Fruit fly (Drosophila melanogaster) whole organism, embryonic: Measurements from ENCODE around the gene unk.

ENCODE experiments used
- B-H1 ChIP-seq: fragments of 200-800 bp; sonication (Bioruptor generic); IDR thresholded peaks from 3 replicates; pipeline ENCODE4 v1.3.6; 2022; ENCODE audit warnings: missing biosample characterization, missing genetic modification characterization
- Bteb2 ChIP-seq: fragments of 200-800 bp; sonication (Bioruptor generic); optimal IDR thresholded peaks from 2 replicates; lab custom pipeline; 2016; ENCODE audit warnings: missing biosample characterization, missing genetic modification characterization
- CG10654 ChIP-seq: fragments of 200-800 bp; sonication (Bioruptor generic); optimal IDR thresholded peaks from 2 replicates; lab custom pipeline; 2016; ENCODE audit warnings: missing biosample characterization, missing genetic modification characterization
- CG12236 ChIP-seq: fragments of 200-800 bp; sonication (Bioruptor generic); optimal IDR thresholded peaks from 2 replicates; lab custom pipeline; 2016; ENCODE audit warnings: missing biosample characterization, missing genetic modification characterization
- CG12391 ChIP-seq: fragments of 200-800 bp; sonication (Bioruptor generic); optimal IDR thresholded peaks from 3 replicates; lab custom pipeline; 2018; ENCODE audit warnings: missing biosample characterization, mild to moderate bottlenecking, missing genetic modification characterization, moderate library complexity
- CG12769 ChIP-seq: fragments of 200-800 bp; sonication (Bioruptor generic); optimal IDR thresholded peaks from 2 replicates; lab custom pipeline; 2019; ENCODE audit warnings: missing biosample characterization, mild to moderate bottlenecking, missing genetic modification characterization, moderate library complexity
- CG15269 ChIP-seq: fragments of 200-800 bp; sonication (Bioruptor generic); optimal IDR thresholded peaks from 2 replicates; lab custom pipeline; 2018; ENCODE audit warnings: missing biosample characterization, mild to moderate bottlenecking, missing genetic modification characterization, moderate library complexity
- CG15601 ChIP-seq: fragments of 200-800 bp; sonication (Bioruptor generic); optimal IDR thresholded peaks from 3 replicates; lab custom pipeline; 2019; ENCODE audit warnings: missing biosample characterization, mild to moderate bottlenecking, missing genetic modification characterization, moderate library complexity
- CG15696 ChIP-seq: fragments of 200-800 bp; sonication (Bioruptor generic); optimal IDR thresholded peaks from 2 replicates; lab custom pipeline; 2019; ENCODE audit warnings: missing biosample characterization, mild to moderate bottlenecking, missing genetic modification characterization, moderate library complexity
- CG1603 ChIP-seq: fragments of 200-800 bp; sonication (Bioruptor generic); optimal IDR thresholded peaks from 2 replicates; lab custom pipeline; 2019; ENCODE audit warnings: missing biosample characterization, mild to moderate bottlenecking, missing genetic modification characterization, moderate library complexity
- CG18011 ChIP-seq: fragments of 200-800 bp; sonication (Bioruptor generic); optimal IDR thresholded peaks from 2 replicates; lab custom pipeline; 2017; ENCODE audit warnings: missing biosample characterization, missing genetic modification characterization, mild to moderate bottlenecking, moderate library complexity, missing genotype
- CG33557 ChIP-seq: fragments of 200-800 bp; sonication (Bioruptor generic); optimal IDR thresholded peaks from 2 replicates; lab custom pipeline; 2019; ENCODE audit warnings: missing biosample characterization, mild to moderate bottlenecking, missing genetic modification characterization, moderate library complexity
- CG3838 ChIP-seq: fragments of 200-800 bp; sonication (Bioruptor generic); optimal IDR thresholded peaks from 3 replicates; lab custom pipeline; 2016; ENCODE audit warnings: missing biosample characterization, missing genetic modification characterization
- CG3847 ChIP-seq: fragments of 200-800 bp; sonication (Bioruptor generic); IDR thresholded peaks from 2 replicates; pipeline ENCODE4 v1.3.6; 2022; ENCODE audit warnings: missing biosample characterization, missing genetic modification characterization
- CG4820 ChIP-seq: fragments of 200-800 bp; sonication (Bioruptor generic); optimal IDR thresholded peaks from 3 replicates; lab custom pipeline; 2016; ENCODE audit warnings: missing biosample characterization, missing genetic modification characterization
- CG6854 ChIP-seq: fragments of 200-800 bp; sonication (Bioruptor generic); optimal IDR thresholded peaks from 3 replicates; lab custom pipeline; 2017; ENCODE audit warnings: missing biosample characterization, mild to moderate bottlenecking, missing genetic modification characterization
- Dad ChIP-seq: fragments of 200-800 bp; sonication (Bioruptor generic); optimal IDR thresholded peaks from 3 replicates; lab custom pipeline; 2016; ENCODE audit warnings: missing biosample characterization, missing genetic modification characterization
- Dbx ChIP-seq: fragments of 200-800 bp; sonication (Bioruptor generic); IDR thresholded peaks from 3 replicates; pipeline ENCODE4 v1.3.6; 2022; ENCODE audit warnings: missing biosample characterization, missing genetic modification characterization
- Deaf1 ChIP-seq: fragments of 200-800 bp; optimal IDR thresholded peaks from 3 replicates; lab custom pipeline; 2019; ENCODE audit warnings: missing biosample characterization, mild to moderate bottlenecking, missing genetic modification characterization, moderate library complexity
- Dfd ChIP-seq, 2 experiments: fragments of >200 bp; optimal IDR thresholded peaks; 2 replicates each; lab custom pipeline; 2017; ENCODE audit warnings: missing biosample characterization in 2 of 2, missing genetic modification characterization in 2 of 2
- Dip3 ChIP-seq: fragments of 200-800 bp; sonication (Bioruptor generic); optimal IDR thresholded peaks from 3 replicates; lab custom pipeline; 2016; ENCODE audit warnings: missing biosample characterization, missing genetic modification characterization
- Dp ChIP-seq: fragments of 200-800 bp; sonication (Bioruptor generic); optimal IDR thresholded peaks from 2 replicates; lab custom pipeline; 2018; ENCODE audit warnings: missing biosample characterization, mild to moderate bottlenecking, missing genetic modification characterization, moderate library complexity
- Gsc ChIP-seq: fragments of 200-800 bp; sonication (Bioruptor generic); IDR thresholded peaks from 2 replicates; pipeline ENCODE4 v1.3.6; 2022; ENCODE audit warnings: missing biosample characterization, missing genetic modification characterization
- H2.0 ChIP-seq: fragments of 200-800 bp; sonication (Bioruptor generic); IDR thresholded peaks from 2 replicates; pipeline ENCODE4 v1.3.6; 2022; ENCODE audit warnings: missing biosample characterization, missing genetic modification characterization
- Mad ChIP-seq: fragments of 200-800 bp; sonication (Bioruptor generic); optimal IDR thresholded peaks from 2 replicates; lab custom pipeline; 2016; ENCODE audit warnings: missing biosample characterization, missing genetic modification characterization
- NK7.1 ChIP-seq: fragments of 200-800 bp; sonication (Bioruptor generic); optimal IDR thresholded peaks from 3 replicates; lab custom pipeline; 2016; ENCODE audit warnings: missing biosample characterization, missing genetic modification characterization
- Oaz ChIP-seq: fragments of 200-800 bp; sonication (Bioruptor generic); IDR thresholded peaks from 2 replicates; pipeline ENCODE4 v1.3.6; 2022; ENCODE audit warnings: missing biosample characterization, missing genetic modification characterization
- Poxn ChIP-seq: fragments of 200-800 bp; sonication (Bioruptor generic); IDR thresholded peaks from 2 replicates; pipeline ENCODE4 v1.3.6; 2022; ENCODE audit warnings: missing biosample characterization, missing genetic modification characterization
- Six4 ChIP-seq: fragments of 200-800 bp; sonication (Bioruptor generic); optimal IDR thresholded peaks from 2 replicates; lab custom pipeline; 2016; ENCODE audit warnings: missing biosample characterization, missing genetic modification characterization
- bbx ChIP-seq: fragments of 200-800 bp; sonication (Bioruptor generic); IDR thresholded peaks from 2 replicates; pipeline ENCODE4 v1.3.6; 2022; ENCODE audit warnings: missing biosample characterization, missing genetic modification characterization; ENCODE audit not compliant: partially characterized antibody
- cad ChIP-seq: fragments of >200 bp; optimal IDR thresholded peaks from 2 replicates; lab custom pipeline; 2017; ENCODE audit warnings: missing biosample characterization, missing genetic modification characterization
- dati ChIP-seq: fragments of 200-800 bp; sonication (Bioruptor generic); IDR thresholded peaks from 2 replicates; pipeline ENCODE4 v1.3.6; 2022; ENCODE audit warnings: missing biosample characterization, missing genetic modification characterization
- dimm ChIP-seq: fragments of 200-800 bp; sonication (Bioruptor generic); IDR thresholded peaks from 2 replicates; pipeline ENCODE4 v1.3.6; 2022; ENCODE audit warnings: missing biosample characterization, missing genetic modification characterization
- dmrt99B ChIP-seq: fragments of 200-800 bp; sonication (Bioruptor generic); optimal IDR thresholded peaks from 2 replicates; lab custom pipeline; 2018; ENCODE audit warnings: missing biosample characterization, mild to moderate bottlenecking, missing genetic modification characterization, moderate library complexity
- ems ChIP-seq: fragments of 200-800 bp; sonication (Bioruptor generic); optimal IDR thresholded peaks from 3 replicates; lab custom pipeline; 2016; ENCODE audit warnings: missing biosample characterization, missing genetic modification characterization
- eve ChIP-seq, 2 experiments: fragments of >200 bp; optimal IDR thresholded peaks; 2 replicates each; lab custom pipeline; 2017; ENCODE audit warnings: missing biosample characterization in 2 of 2, missing genetic modification characterization in 2 of 2
- grau ChIP-seq: fragments of 200-800 bp; optimal IDR thresholded peaks from 3 replicates; lab custom pipeline; 2019; ENCODE audit warnings: missing biosample characterization, mild to moderate bottlenecking, missing genetic modification characterization, moderate library complexity
- gsb-n ChIP-seq: fragments of 200-800 bp; sonication (Bioruptor generic); optimal IDR thresholded peaks from 3 replicates; lab custom pipeline; 2018; ENCODE audit warnings: missing biosample characterization, mild to moderate bottlenecking, missing genetic modification characterization
- gt ChIP-seq: fragments of 200-800 bp; sonication (Bioruptor generic); IDR thresholded peaks from 2 replicates; pipeline ENCODE4 v1.3.6; 2022; ENCODE audit warnings: missing biosample characterization, missing genetic modification characterization
- kah ChIP-seq: fragments of 200-800 bp; sonication (Bioruptor generic); optimal IDR thresholded peaks from 2 replicates; lab custom pipeline; 2018; ENCODE audit warnings: missing biosample characterization, mild to moderate bottlenecking, missing genetic modification characterization
- ken ChIP-seq: fragments of 200-800 bp; sonication (Bioruptor generic); IDR thresholded peaks from 3 replicates; pipeline ENCODE4 v1.3.6; 2022; ENCODE audit warnings: missing biosample characterization, missing genetic modification characterization
- luna ChIP-seq: fragments of 200-800 bp; sonication (Bioruptor generic); optimal IDR thresholded peaks from 2 replicates; lab custom pipeline; 2016; ENCODE audit warnings: missing biosample characterization, missing genetic modification characterization
- onecut ChIP-seq: fragments of 200-800 bp; sonication (Bioruptor generic); IDR thresholded peaks from 2 replicates; pipeline ENCODE4 v1.3.6; 2022; ENCODE audit warnings: missing biosample characterization, missing genetic modification characterization
- pb ChIP-seq: fragments of 200-800 bp; sonication (Bioruptor generic); optimal IDR thresholded peaks from 3 replicates; lab custom pipeline; 2016; ENCODE audit warnings: missing biosample characterization, missing genetic modification characterization
- repo ChIP-seq: fragments of 200-800 bp; sonication (Bioruptor generic); optimal IDR thresholded peaks from 2 replicates; lab custom pipeline; 2016; ENCODE audit warnings: missing biosample characterization, missing genetic modification characterization
- ro ChIP-seq: fragments of 200-800 bp; sonication (Bioruptor generic); IDR thresholded peaks from 2 replicates; pipeline ENCODE4 v1.3.6; 2022; ENCODE audit warnings: missing biosample characterization, missing genetic modification characterization
- sisA ChIP-seq: fragments of 200-800 bp; sonication (Bioruptor generic); IDR thresholded peaks from 2 replicates; pipeline ENCODE4 v1.3.6; 2022; ENCODE audit warnings: missing biosample characterization, missing genetic modification characterization
- sna ChIP-seq: fragments of 200-800 bp; sonication (Bioruptor generic); IDR thresholded peaks from 2 replicates; pipeline ENCODE4 v1.3.6; 2022; ENCODE audit warnings: missing biosample characterization, missing genetic modification characterization; ENCODE audit not compliant: partially characterized antibody
- ttk ChIP-seq: fragments of 200-800 bp; sonication (Bioruptor generic); IDR thresholded peaks from 2 replicates; pipeline ENCODE4 v2.1.2; 2022; ENCODE audit warnings: missing biosample characterization, missing genetic modification characterization
- unc-4 ChIP-seq: fragments of 200-800 bp; sonication (Bioruptor generic); IDR thresholded peaks from 2 replicates; pipeline ENCODE4 v1.3.6; 2022; ENCODE audit warnings: missing biosample characterization, missing genetic modification characterization; ENCODE audit not compliant: partially characterized antibody
- unpg ChIP-seq: fragments of 200-800 bp; sonication (Bioruptor generic); optimal IDR thresholded peaks from 3 replicates; lab custom pipeline; 2018; ENCODE audit warnings: missing biosample characterization, mild to moderate bottlenecking, missing genetic modification characterization, moderate library complexity

Gene unk

dm6 chr3R:23112680-23113362 is 44.8 kb downstream of the unk start, which contains the start of gene Cow (continued):
- no peak for TF ChIP-seq sna (GFP tag; lab: Robert Waterston, UW)
- TF ChIP-seq ttk (GFP tag; lab: Robert Waterston, UW), result peak; percentile 66
- TF ChIP-seq CG1603, result peak; percentile 69
- peak; percentile 20 for TF ChIP-seq Six4 (GFP tag; lab: Kevin White, UChicago)
- peak; percentile 71 for TF ChIP-seq CG15269 (tag; lab: Kevin White, UChicago)
- no peak for TF ChIP-seq unc-4 (GFP tag; lab: Robert Waterston, UW)
- TF ChIP-seq CG12391 (tag; lab: Kevin White, UChicago), result peak; percentile 62
- TF ChIP-seq gsb-n (tag; lab: Kevin White, UChicago), result no peak
- TF ChIP-seq NK7.1 (GFP tag; lab: Kevin White, UChicago), result no peak
- TF ChIP-seq CG6854 (GFP tag; lab: Kevin White, UChicago), result peak; percentile 69
- no peak for TF ChIP-seq kah (GFP tag; lab: Kevin White, UChicago)
- no peak for TF ChIP-seq CG33557 (GFP tag; lab: Kevin White, UChicago)
- peak; percentile 54 for TF ChIP-seq Dip3
- TF ChIP-seq Gsc (GFP tag; lab: Robert Waterston, UW), result no peak
- peak; percentile 36 for TF ChIP-seq ems (GFP tag; lab: Kevin White, UChicago)
- TF ChIP-seq eve (GFP tag; optimal IDR thresholded peaks at IDR 0.05; lab: Kevin White, UChicago), result no peak
- peak; percentile 54 for TF ChIP-seq Bteb2 (GFP tag; lab: Kevin White, UChicago)
- no peak for TF ChIP-seq Dad (GFP tag; lab: Kevin White, UChicago)
- no peak for TF ChIP-seq dati (GFP tag; lab: Robert Waterston, UW)
- TF ChIP-seq unpg (GFP tag; lab: Kevin White, UChicago), result peak; percentile 50
- TF ChIP-seq H2.0, result peak; percentile 35; the same call in 1 of the 2 replicates
- TF ChIP-seq CG3847, result peak; percentile 62
- TF ChIP-seq dmrt99B (tag; lab: Kevin White, UChicago), result peak; percentile 69
- TF ChIP-seq CG18011 (GFP tag; lab: Kevin White, UChicago), result no peak
- no peak for TF ChIP-seq CG15696 (tag; lab: Kevin White, UChicago)
- peak; percentile 8 for TF ChIP-seq luna
- TF ChIP-seq CG10654 (GFP tag; lab: Kevin White, UChicago), result peak; percentile 9
- no peak for TF ChIP-seq CG15601 (tag; lab: Kevin White, UChicago)
- no peak for TF ChIP-seq Dp (GFP tag; lab: Kevin White, UChicago)
- peak; percentile 30 for TF ChIP-seq ro (GFP tag; lab: Robert Waterston, UW)
- no peak for TF ChIP-seq bbx (GFP tag; lab: Robert Waterston, UW)
- peak; percentile 37; the same call in 1 of the 2 replicates for TF ChIP-seq sisA
- TF ChIP-seq dimm (GFP tag; lab: Robert Waterston, UW), result no peak
- TF ChIP-seq Poxn (GFP tag; lab: Robert Waterston, UW), result no peak
- no peak for TF ChIP-seq repo
- TF ChIP-seq CG4820, result peak; percentile 20
- peak; percentile 84 for TF ChIP-seq Dbx
- peak; percentile 16 for TF ChIP-seq Mad (GFP tag; lab: Kevin White, UChicago)
- no peak for TF ChIP-seq pb (GFP tag; lab: Kevin White, UChicago)
- peak; percentile 95 for TF ChIP-seq onecut (GFP tag; lab: Robert Waterston, UW)
- TF ChIP-seq CG12769 (tag; lab: Kevin White, UChicago), result peak; percentile 90
- no peak; the same call in 2 of the 3 replicates for TF ChIP-seq ken (GFP tag; lab: Robert Waterston, UW)
- TF ChIP-seq Deaf1 (tag; lab: Kevin White, UChicago), result peak; percentile 55
- TF ChIP-seq cad (GFP tag; lab: Kevin White, UChicago), result no peak
- TF ChIP-seq Dfd (GFP tag; optimal IDR thresholded peaks at IDR 0.05; lab: Kevin White, UChicago), result no peak
- TF ChIP-seq CG3838 (GFP tag; lab: Kevin White, UChicago), result no peak
- peak; percentile 75 for TF ChIP-seq grau
- 0 out of 2 replicates have a peak, but pooled peaks have one; percentile 38 for TF ChIP-seq Oaz
- TF ChIP-seq gt (GFP tag; lab: Robert Waterston, UW), result no peak
- TF ChIP-seq B-H1 (GFP tag; lab: Robert Waterston, UW), result peak; percentile 49
- no peak for TF ChIP-seq CG12236 (GFP tag; lab: Kevin White, UChicago)
